Worm (Caenorhabditis elegans) whole organism, midembryonic: ENCODE data around the gene clec-3.

Experiments used
- flt-1 ChIP-seq: fragments of 200-800 bp; sonication (Bioruptor generic); IDR thresholded peaks from 2 replicates; pipeline ENCODE4 v1.3.6; 2022; ENCODE audit warnings: missing genetic modification characterization, missing compliant biosample characterization
- klf-2 ChIP-seq: fragments of 200-800 bp; sonication (Bioruptor generic); conservative IDR thresholded peaks from 2 replicates; pipeline ENCODE4 v1.3.6; 2022; ENCODE audit warnings: missing genetic modification reagents, missing genetic modification characterization, missing compliant biosample characterization
- ref-1 ChIP-seq: fragments of 200-800 bp; sonication (Bioruptor generic); conservative IDR thresholded peaks from 2 replicates; pipeline ENCODE4 v1.3.6; 2022; ENCODE audit warnings: missing genetic modification reagents, missing genetic modification characterization, missing compliant biosample characterization
- ztf-29 ChIP-seq: fragments of 200-800 bp; sonication (Bioruptor generic); IDR thresholded peaks from 2 replicates; pipeline ENCODE4 v1.3.6; 2022; ENCODE audit warnings: missing genetic modification reagents, missing genetic modification characterization, missing compliant biosample characterization

ce11 chrII:3036344-3036743 is 16.6 kb upstream of the clec-3 start:
- TF ChIP-seq ztf-29 (GFP tag; lab: Robert Waterston, UW), result no peak
- TF ChIP-seq flt-1, result no peak
- TF ChIP-seq ref-1 (GFP tag; lab: Robert Waterston, UW), result no peak
- TF ChIP-seq klf-2 (GFP tag; lab: Robert Waterston, UW), result no peak
